Fruit fly (Drosophila melanogaster) whole organism, embryonic: ENCODE results near the gene Tsen54.

ENCODE experiments used
- CG10274 ChIP-seq: fragments of 200-800 bp; sonication (Bioruptor generic); optimal IDR thresholded peaks from 3 replicates; lab custom pipeline; 2017; ENCODE audit warnings: missing biosample characterization, mild to moderate bottlenecking, missing genetic modification characterization
- CG11560 ChIP-seq: fragments of 200-800 bp; sonication (Bioruptor generic); IDR thresholded peaks from 3 replicates; pipeline ENCODE4 v1.3.6; 2022; ENCODE audit warnings: missing biosample characterization, missing genetic modification characterization
- CG14441 ChIP-seq: fragments of 200-800 bp; sonication (Bioruptor generic); IDR thresholded peaks from 2 replicates; pipeline ENCODE4 v1.3.6; 2022; ENCODE audit warnings: missing biosample characterization, missing genetic modification characterization
- CG15601 ChIP-seq: fragments of 200-800 bp; sonication (Bioruptor generic); optimal IDR thresholded peaks from 3 replicates; lab custom pipeline; 2019; ENCODE audit warnings: missing biosample characterization, mild to moderate bottlenecking, missing genetic modification characterization, moderate library complexity
- CG16813 ChIP-seq: fragments of 200-800 bp; sonication (Bioruptor generic); IDR thresholded peaks from 3 replicates; pipeline ENCODE4 v1.3.6; 2022; ENCODE audit warnings: missing biosample characterization, missing genetic modification characterization; ENCODE audit not compliant: partially characterized antibody
- CG3726 ChIP-seq: fragments of 200-800 bp; sonication (Bioruptor generic); IDR thresholded peaks from 3 replicates; pipeline ENCODE4, ENCODE4 v1.3.6; 2022; ENCODE audit warnings: missing biosample characterization, missing genetic modification characterization
- CG4730 ChIP-seq: fragments of 200-800 bp; sonication (Bioruptor generic); IDR thresholded peaks from 2 replicates; pipeline ENCODE4 v1.3.6; 2022; ENCODE audit warnings: missing biosample characterization, missing genetic modification characterization
- CG8359 ChIP-seq: fragments of 200-800 bp; sonication (Bioruptor generic); optimal IDR thresholded peaks from 2 replicates; lab custom pipeline; 2017; ENCODE audit warnings: missing biosample characterization, mild to moderate bottlenecking, missing genetic modification characterization, borderline replicate concordance
- CG8478 ChIP-seq: fragments of >200 bp; optimal IDR thresholded peaks from 2 replicates; lab custom pipeline; 2018
- CG9609 ChIP-seq: fragments of 200-800 bp; sonication (Bioruptor generic); optimal IDR thresholded peaks from 3 replicates; lab custom pipeline; 2016; ENCODE audit warnings: missing biosample characterization, missing genetic modification characterization
- E2f1 ChIP-seq: fragments of 200-800 bp; sonication (Bioruptor generic); IDR thresholded peaks from 2 replicates; pipeline ENCODE4 v1.3.6; 2022; ENCODE audit warnings: missing biosample characterization, missing genetic modification characterization
- Ets65A ChIP-seq: fragments of 200-800 bp; sonication (Bioruptor generic); peaks from one replicate; lab custom pipeline; 2016; ENCODE audit warnings: missing biosample characterization, missing genetic modification characterization
- H15 ChIP-seq: fragments of 200-800 bp; sonication (Bioruptor generic); IDR thresholded peaks from 3 replicates; pipeline ENCODE4 v1.3.6; 2022; ENCODE audit warnings: missing biosample characterization, missing genetic modification characterization
- HLH3B ChIP-seq: fragments of 200-800 bp; sonication (Bioruptor generic); IDR thresholded peaks from 2 replicates; pipeline ENCODE4 v1.3.6; 2022; ENCODE audit warnings: missing biosample characterization, missing genetic modification characterization
- Hmx ChIP-seq: fragments of 200-800 bp; sonication (Bioruptor generic); optimal IDR thresholded peaks from 2 replicates; lab custom pipeline; 2016; ENCODE audit warnings: missing biosample characterization, missing genetic modification characterization
- Hr39 ChIP-seq: fragments of >200 bp; optimal IDR thresholded peaks from 2 replicates; lab custom pipeline; 2017
- Max ChIP-seq: fragments of 200-800 bp; sonication (Bioruptor generic); optimal IDR thresholded peaks from 2 replicates; lab custom pipeline; 2016; ENCODE audit warnings: missing biosample characterization, mild to moderate bottlenecking, missing genetic modification characterization
- Med ChIP-seq: fragments of 200-800 bp; sonication (Bioruptor generic); peaks from one replicate; lab custom pipeline; 2016; ENCODE audit warnings: missing biosample characterization, missing genetic modification characterization, mild to moderate bottlenecking, inconsistent platforms, moderate library complexity
- Rfx ChIP-seq: fragments of 200-800 bp; sonication (Bioruptor generic); IDR thresholded peaks from 2 replicates; pipeline ENCODE4 v1.3.6; 2022; ENCODE audit warnings: missing biosample characterization, missing genetic modification characterization
- YL-1 ChIP-seq: fragments of 200-800 bp; sonication (Bioruptor generic); optimal IDR thresholded peaks from 3 replicates; lab custom pipeline; 2017; ENCODE audit warnings: missing biosample characterization, mild to moderate bottlenecking, missing genetic modification characterization
- cg ChIP-seq: fragments of 200-800 bp; sonication (Bioruptor generic); optimal IDR thresholded peaks from 3 replicates; lab custom pipeline; 2019; ENCODE audit warnings: missing biosample characterization, mild to moderate bottlenecking, missing genetic modification characterization, moderate library complexity
- chinmo ChIP-seq: fragments of 200-800 bp; sonication (Bioruptor generic); IDR thresholded peaks from 4 replicates; pipeline ENCODE4 v1.3.6; 2022; ENCODE audit warnings: missing biosample characterization, missing genetic modification characterization; ENCODE audit not compliant: partially characterized antibody
- crol ChIP-seq: fragments of 200-800 bp; sonication (Bioruptor generic); IDR thresholded peaks from 2 replicates; pipeline ENCODE4 v1.3.6; 2022; ENCODE audit warnings: missing biosample characterization, missing genetic modification characterization
- cwo ChIP-seq: fragments of 200-800 bp; sonication (Bioruptor generic); optimal IDR thresholded peaks from 3 replicates; lab custom pipeline; 2017; ENCODE audit warnings: missing biosample characterization, missing genetic modification characterization, mild to moderate bottlenecking, moderate library complexity, missing genetic modification reagents
- esg ChIP-seq: fragments of 200-800 bp; sonication (Bioruptor generic); conservative IDR thresholded peaks from 2 replicates; pipeline ENCODE4 v1.3.6; 2022; ENCODE audit warnings: missing biosample characterization, missing genetic modification characterization
- kni ChIP-seq: fragments of 200-800 bp; sonication (Bioruptor generic); optimal IDR thresholded peaks from 3 replicates; lab custom pipeline; 2017; ENCODE audit warnings: mild to moderate bottlenecking, missing biosample characterization, missing genetic modification reagents, missing genetic modification characterization
- lmd ChIP-seq: fragments of 200-800 bp; sonication (Bioruptor generic); IDR thresholded peaks from 2 replicates; pipeline ENCODE4 v1.3.6; 2022; ENCODE audit warnings: missing biosample characterization, missing genetic modification characterization
- p53 ChIP-seq: fragments of 200-800 bp; sonication (Bioruptor generic); optimal IDR thresholded peaks from 2 replicates; lab custom pipeline; 2016; ENCODE audit warnings: missing biosample characterization, missing genetic modification characterization
- prd ChIP-seq, 3 experiments: fragments of >200 bp in 2 of 3; fragments of 200-800 bp in 1 of 3; sonication (Bioruptor generic) in 1 of 3; optimal IDR thresholded peaks in 2 of 3; IDR thresholded peaks in 1 of 3; 2 replicates in 2 of 3; 3 replicates in 1 of 3; pipeline versions ENCODE4 v1.3.6 to Lab custom; 2017 to 2022; ENCODE audit warnings: missing biosample characterization in 1 of 3, missing genetic modification characterization in 1 of 3
- ranshi ChIP-seq: fragments of 200-800 bp; sonication (Bioruptor generic); IDR thresholded peaks from 2 replicates; pipeline ENCODE4 v1.3.6; 2022; ENCODE audit warnings: missing biosample characterization, missing genetic modification characterization
- schlank ChIP-seq: fragments of 200-800 bp; sonication (Bioruptor generic); optimal IDR thresholded peaks from 2 replicates; lab custom pipeline; 2018; ENCODE audit warnings: missing biosample characterization, mild to moderate bottlenecking, missing genetic modification characterization
- slbo ChIP-seq: fragments of 200-800 bp; sonication (Bioruptor generic); IDR thresholded peaks from 2 replicates; pipeline ENCODE4 v1.3.6; 2022; ENCODE audit warnings: missing biosample characterization, missing genetic modification characterization
- so ChIP-seq: fragments of 200-800 bp; sonication (Bioruptor generic); IDR thresholded peaks from 3 replicates; pipeline ENCODE4 v1.3.6; 2022; ENCODE audit warnings: missing biosample characterization, missing genetic modification characterization
- ssp ChIP-seq: fragments of 200-800 bp; sonication (Bioruptor generic); IDR thresholded peaks from 2 replicates; pipeline ENCODE4 v1.3.6; 2022; ENCODE audit warnings: missing biosample characterization, missing genetic modification characterization
- tna ChIP-seq: fragments of 200-800 bp; sonication (Bioruptor generic); IDR thresholded peaks from 2 replicates; pipeline ENCODE4 v1.3.6; 2022; ENCODE audit warnings: missing biosample characterization, missing genetic modification characterization; ENCODE audit not compliant: partially characterized antibody

Tsen54 gene

DNA sequence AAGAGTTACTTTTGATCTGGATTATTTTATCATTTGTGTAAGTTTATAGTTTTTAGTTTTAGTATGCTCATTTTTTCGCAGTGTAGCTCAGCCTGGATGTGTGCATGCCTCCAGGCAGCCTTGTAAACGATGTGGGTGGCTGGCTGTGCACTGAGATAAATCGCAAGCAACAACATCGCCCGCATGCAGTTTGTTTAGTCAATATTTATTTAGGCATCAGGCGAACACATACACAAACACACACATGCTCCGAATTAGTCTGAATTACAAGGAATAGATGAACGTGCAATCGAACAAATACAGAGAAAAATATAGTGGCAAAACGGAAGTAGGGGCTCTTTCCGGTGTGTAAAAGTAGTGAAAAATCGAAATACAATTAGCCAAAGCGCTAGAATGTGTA is 42.7 kb downstream of the Tsen54 start (continued):
- TF ChIP-seq CG8478 (lab: Kevin White, UChicago) (no peak), prd (optimal IDR thresholded peaks at IDR 0.05; lab: Kevin White, UChicago) (no peak), prd (GFP tag; IDR thresholded peaks at IDR 0.05; lab: Robert Waterston, UW) (0 out of 3 replicates have a peak, but pooled peaks have one; percentile 22), HLH3B (GFP tag; lab: Robert Waterston, UW) (0 out of 2 replicates have a peak, but pooled peaks have one; percentile 44), CG3726 (GFP tag; lab: Robert Waterston, UW) (no peak), CG14441 (GFP tag; lab: Robert Waterston, UW) (0 out of 2 replicates have a peak, but pooled peaks have one; percentile 4), cg (GFP tag; lab: Kevin White, UChicago) (no peak), H15 (GFP tag; lab: Robert Waterston, UW) (0 out of 3 replicates have a peak, but pooled peaks have one; percentile 25), Max (GFP tag; lab: Kevin White, UChicago) (no peak), ssp (GFP tag; lab: Robert Waterston, UW) (peak; percentile 38), E2f1 (GFP tag; lab: Robert Waterston, UW) (0 out of 2 replicates have a peak, but pooled peaks have one; percentile 6), esg (GFP tag; lab: Robert Waterston, UW) (no peak), lmd (GFP tag; lab: Robert Waterston, UW) (0 out of 2 replicates have a peak, but pooled peaks have one; percentile 15), p53 (no peak), schlank (tag; lab: Kevin White, UChicago) (no peak)

DNA sequence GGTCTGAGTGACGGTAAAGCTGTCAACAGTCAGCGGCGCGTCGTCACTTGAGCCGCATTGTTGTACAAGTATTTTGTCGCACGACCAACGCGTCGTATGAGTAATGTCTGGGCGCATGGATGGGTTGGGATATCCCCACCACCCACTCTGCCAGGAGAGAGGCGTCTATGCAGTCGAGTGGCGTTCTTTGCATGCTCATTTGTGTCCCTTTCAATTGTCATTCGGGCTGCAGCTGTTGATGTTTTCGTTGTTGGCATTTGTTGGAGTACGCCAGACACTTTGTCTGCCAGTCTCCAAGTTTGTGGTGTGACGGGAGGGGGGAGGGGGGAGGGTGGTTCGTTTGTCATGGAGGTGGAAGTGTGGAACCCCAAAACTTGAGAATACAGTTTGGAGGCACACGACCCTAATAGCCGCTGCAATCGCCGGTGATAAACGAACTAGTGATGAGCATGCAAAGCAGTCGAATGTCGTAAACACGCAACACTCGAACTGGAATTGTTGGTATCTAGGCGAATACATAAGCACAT is 43.6 kb downstream of the Tsen54 start:
- TF ChIP-seq slbo (GFP tag; lab: Robert Waterston, UW) = no peak
- TF ChIP-seq CG9609 = no peak
- peak; percentile 28; the same call in 1 of the 2 replicates for TF ChIP-seq tna (GFP tag; lab: Robert Waterston, UW)
- peak; percentile 56 for TF ChIP-seq Hr39
- TF ChIP-seq kni (GFP tag; lab: Kevin White, UChicago) = peak; percentile 16
- TF ChIP-seq YL-1 (GFP tag; lab: Kevin White, UChicago) = no peak
- TF ChIP-seq Ets65A (GFP tag; lab: Kevin White, UChicago) = peak; percentile 71
- 0 out of 4 replicates have a peak, but pooled peaks have one; percentile 70 for TF ChIP-seq chinmo (GFP tag; lab: Robert Waterston, UW)
- TF ChIP-seq Hmx (GFP tag; lab: Kevin White, UChicago) = no peak
- peak; percentile 66 for TF ChIP-seq crol (GFP tag; lab: Robert Waterston, UW)
- no peak for TF ChIP-seq CG10274 (GFP tag; lab: Kevin White, UChicago)
- TF ChIP-seq CG11560 (tag; lab: Robert Waterston, UW) = 0 out of 3 replicates have a peak, but pooled peaks have one; percentile 36
- TF ChIP-seq CG4730 (GFP tag; lab: Robert Waterston, UW) = no peak
- peak; percentile 13; the same call in 1 of the 2 replicates for TF ChIP-seq Rfx (GFP tag; lab: Robert Waterston, UW)
- TF ChIP-seq so (GFP tag; lab: Robert Waterston, UW) = 0 out of 3 replicates have a peak, but pooled peaks have one; percentile 3
- TF ChIP-seq CG8359 (GFP tag; lab: Kevin White, UChicago) = no peak
- TF ChIP-seq CG15601 (tag; lab: Kevin White, UChicago) = peak; percentile 37
- peak; percentile 53 for TF ChIP-seq cwo (GFP tag; lab: Kevin White, UChicago)
- TF ChIP-seq ranshi (GFP tag; lab: Robert Waterston, UW) = no peak
- TF ChIP-seq Med (GFP tag; lab: Kevin White, UChicago) = peak; percentile 83
- TF ChIP-seq CG16813 (GFP tag; lab: Robert Waterston, UW) = 0 out of 3 replicates have a peak, but pooled peaks have one; percentile 13
